Worm (Caenorhabditis elegans) whole organism, late embryonic: ENCODE results near the gene npp-22.

Source experiments
- C08G9.2 ChIP-seq: sonication (generic microtip); optimal IDR thresholded peaks from 2 replicates; lab custom pipeline; 2016; ENCODE audit warnings: mild to moderate bottlenecking, missing genetic modification characterization, moderate library complexity, missing compliant biosample characterization
- C38D4.7 ChIP-seq: fragments of 200-800 bp; sonication (Bioruptor generic); optimal IDR thresholded peaks from 2 replicates; lab custom pipeline; 2018; ENCODE audit warnings: mild to moderate bottlenecking, missing genetic modification characterization, moderate library complexity, missing compliant biosample characterization
- F13H6.1 ChIP-seq: sonication (generic microtip); optimal IDR thresholded peaks from 2 replicates; lab custom pipeline; 2016; ENCODE audit warnings: missing genetic modification characterization, missing compliant biosample characterization
- K02D7.2 ChIP-seq: sonication (generic microtip); optimal IDR thresholded peaks from 2 replicates; lab custom pipeline; 2017; ENCODE audit warnings: mild to moderate bottlenecking, missing genetic modification characterization, missing compliant biosample characterization
- T23F11.4 ChIP-seq: fragments of 200-800 bp; sonication (Bioruptor generic); optimal IDR thresholded peaks from 2 replicates; lab custom pipeline; 2018; ENCODE audit warnings: mild to moderate bottlenecking, missing genetic modification characterization, missing compliant biosample characterization
- ama-1 ChIP-seq: fragments of 150-350 bp; optimal IDR thresholded peaks from 2 replicates; lab custom pipeline; 2014
- ceh-14 ChIP-seq: sonication (generic microtip); optimal IDR thresholded peaks from 2 replicates; lab custom pipeline; 2016; ENCODE audit warnings: missing genotype, missing genetic modification characterization, missing compliant biosample characterization
- ceh-19 ChIP-seq: fragments of 200-800 bp; sonication (Bioruptor generic); optimal IDR thresholded peaks from 2 replicates; lab custom pipeline; 2018; ENCODE audit warnings: mild to moderate bottlenecking, missing genetic modification characterization, missing compliant biosample characterization
- ceh-2 ChIP-seq: sonication (generic microtip); optimal IDR thresholded peaks from 2 replicates; lab custom pipeline; 2016; ENCODE audit warnings: missing genotype, missing genetic modification characterization, missing compliant biosample characterization
- ceh-22 ChIP-seq: sonication (generic microtip); optimal IDR thresholded peaks from 2 replicates; lab custom pipeline; 2017; ENCODE audit warnings: missing biosample characterization, missing genetic modification characterization
- ceh-24 ChIP-seq: sonication (generic microtip); optimal IDR thresholded peaks from 2 replicates; lab custom pipeline; 2016; ENCODE audit warnings: mild to moderate bottlenecking, missing genetic modification characterization, missing compliant biosample characterization
- ceh-31 ChIP-seq: sonication (generic microtip); optimal IDR thresholded peaks from 2 replicates; lab custom pipeline; 2016; ENCODE audit warnings: missing genetic modification characterization, missing compliant biosample characterization
- ceh-34 ChIP-seq: sonication (generic microtip); optimal IDR thresholded peaks from 2 replicates; lab custom pipeline; 2016; ENCODE audit warnings: mild to moderate bottlenecking, missing genetic modification characterization, missing compliant biosample characterization
- ceh-45 ChIP-seq: fragments of 200-800 bp; sonication (Bioruptor generic); IDR thresholded peaks from 2 replicates; pipeline ENCODE4 v1.3.6; 2022; ENCODE audit warnings: missing genetic modification reagents, missing genetic modification characterization, missing compliant biosample characterization
- ceh-6 ChIP-seq: fragments of 200-800 bp; sonication (Bioruptor generic); optimal IDR thresholded peaks from 2 replicates; lab custom pipeline; 2018; ENCODE audit warnings: mild to moderate bottlenecking, missing genetic modification characterization, missing compliant biosample characterization
- ceh-9 ChIP-seq: sonication (generic microtip); optimal IDR thresholded peaks from 2 replicates; lab custom pipeline; 2016; ENCODE audit warnings: mild to moderate bottlenecking, missing genetic modification characterization, inconsistent platforms, missing compliant biosample characterization
- che-1 ChIP-seq: sonication (generic microtip); optimal IDR thresholded peaks from 2 replicates; lab custom pipeline; 2016; ENCODE audit warnings: mild to moderate bottlenecking, missing genetic modification characterization, missing compliant biosample characterization
- ets-4 ChIP-seq: sonication (generic microtip); optimal IDR thresholded peaks from 2 replicates; lab custom pipeline; 2016; ENCODE audit warnings: missing genetic modification characterization, missing compliant biosample characterization
- eyg-1 ChIP-seq: sonication (generic microtip); optimal IDR thresholded peaks from 2 replicates; lab custom pipeline; 2016; ENCODE audit warnings: missing genotype, missing genetic modification characterization, missing compliant biosample characterization
- fax-1 ChIP-seq: sonication (generic microtip); optimal IDR thresholded peaks from 2 replicates; lab custom pipeline; 2016; ENCODE audit warnings: missing genotype, missing genetic modification characterization, missing compliant biosample characterization
- fkh-6 ChIP-seq: sonication (generic microtip); optimal IDR thresholded peaks from 2 replicates; lab custom pipeline; 2016; ENCODE audit warnings: missing genetic modification characterization, missing compliant biosample characterization
- gmeb-2 ChIP-seq: sonication (generic microtip); optimal IDR thresholded peaks from 2 replicates; lab custom pipeline; 2016; ENCODE audit warnings: missing genetic modification characterization, inconsistent platforms, missing compliant biosample characterization
- hlh-13 ChIP-seq: fragments of 200-800 bp; sonication (Bioruptor generic); optimal IDR thresholded peaks from 2 replicates; lab custom pipeline; 2018; ENCODE audit warnings: mild to moderate bottlenecking, missing genetic modification characterization, missing compliant biosample characterization
- hlh-15 ChIP-seq: sonication (generic microtip); optimal IDR thresholded peaks from 2 replicates; lab custom pipeline; 2016; ENCODE audit warnings: missing genetic modification characterization, missing compliant biosample characterization
- hlh-30 ChIP-seq: sonication (generic microtip); optimal IDR thresholded peaks from 2 replicates; lab custom pipeline; 2017; ENCODE audit warnings: antibody characterized with exemption, missing genetic modification characterization, missing compliant biosample characterization; ENCODE audit not compliant: insufficient read depth
- hlh-6 ChIP-seq: sonication (generic microtip); optimal IDR thresholded peaks from 2 replicates; lab custom pipeline; 2016; ENCODE audit warnings: missing genotype, missing genetic modification characterization, missing compliant biosample characterization
- hlh-8 ChIP-seq: sonication (generic microtip); optimal IDR thresholded peaks from 2 replicates; lab custom pipeline; 2016; ENCODE audit warnings: missing genotype, missing genetic modification characterization, missing compliant biosample characterization
- lin-11 ChIP-seq: fragments of 200-800 bp; sonication (Bioruptor generic); optimal IDR thresholded peaks from 2 replicates; lab custom pipeline; 2018; ENCODE audit warnings: mild to moderate bottlenecking, missing genetic modification characterization, missing compliant biosample characterization
- madf-2 ChIP-seq: sonication (generic microtip); optimal IDR thresholded peaks from 2 replicates; lab custom pipeline; 2017; ENCODE audit warnings: missing genetic modification characterization, missing compliant biosample characterization
- mec-3 ChIP-seq: sonication (generic microtip); optimal IDR thresholded peaks from 2 replicates; lab custom pipeline; 2016; ENCODE audit warnings: borderline replicate concordance, missing genetic modification characterization, missing compliant biosample characterization
- nfya-1 ChIP-seq: sonication (generic microtip); optimal IDR thresholded peaks from 2 replicates; lab custom pipeline; 2017; ENCODE audit warnings: missing genetic modification characterization, mild to moderate bottlenecking, missing compliant biosample characterization, antibody characterized with exemption, moderate library complexity
- nhr-232 ChIP-seq: sonication (generic microtip); optimal IDR thresholded peaks from 2 replicates; lab custom pipeline; 2016; ENCODE audit warnings: missing genetic modification characterization, missing compliant biosample characterization
- odd-2 ChIP-seq: sonication (generic microtip); optimal IDR thresholded peaks from 2 replicates; lab custom pipeline; 2017; ENCODE audit warnings: antibody characterized with exemption, mild to moderate bottlenecking, missing genetic modification characterization, missing compliant biosample characterization
- pax-1 ChIP-seq: fragments of 150-350 bp; optimal IDR thresholded peaks from 2 replicates; lab custom pipeline; 2014; ENCODE audit warnings: missing biosample characterization, missing genetic modification characterization
- pha-2 ChIP-seq: sonication (generic microtip); optimal IDR thresholded peaks from 2 replicates; lab custom pipeline; 2017; ENCODE audit warnings: mild to moderate bottlenecking, missing genetic modification characterization, missing compliant biosample characterization
- ref-2 ChIP-seq: sonication (generic microtip); optimal IDR thresholded peaks from 2 replicates; lab custom pipeline; 2016; ENCODE audit warnings: missing genetic modification characterization, missing compliant biosample characterization
- rnt-1 ChIP-seq: sonication (generic microtip); optimal IDR thresholded peaks from 2 replicates; lab custom pipeline; 2016; ENCODE audit warnings: missing genetic modification characterization, missing compliant biosample characterization
- sdc-2 ChIP-seq: sonication (generic microtip); optimal IDR thresholded peaks from 2 replicates; lab custom pipeline; 2016; ENCODE audit warnings: missing genotype, missing genetic modification characterization, missing compliant biosample characterization
- sox-2 ChIP-seq: fragments of 200-800 bp; sonication (Bioruptor generic); IDR thresholded peaks from 2 replicates; pipeline ENCODE4 v1.3.6; 2022; ENCODE audit warnings: missing genetic modification reagents, missing genetic modification characterization, missing compliant biosample characterization
- sox-4 ChIP-seq: sonication (generic microtip); optimal IDR thresholded peaks from 2 replicates; lab custom pipeline; 2017; ENCODE audit warnings: mild to moderate bottlenecking, missing genetic modification characterization, inconsistent platforms, missing compliant biosample characterization
- syd-9 ChIP-seq: sonication (generic microtip); optimal IDR thresholded peaks from 2 replicates; lab custom pipeline; 2016; ENCODE audit warnings: mild to moderate bottlenecking, missing genetic modification characterization, moderate library complexity, missing compliant biosample characterization
- tbx-7 ChIP-seq: sonication (generic microtip); optimal IDR thresholded peaks from 2 replicates; lab custom pipeline; 2016; ENCODE audit warnings: missing genotype, missing genetic modification characterization, missing compliant biosample characterization
- ttx-3 ChIP-seq: sonication (generic microtip); optimal IDR thresholded peaks from 2 replicates; lab custom pipeline; 2016; ENCODE audit warnings: missing genetic modification reagents, missing genetic modification characterization, missing compliant biosample characterization
- unc-3 ChIP-seq, 2 experiments: fragments of 200-800 bp in 1 of 2; sonication (Bioruptor generic) in 1 of 2; sonication (generic microtip) in 1 of 2; conservative IDR thresholded peaks in 1 of 2; optimal IDR thresholded peaks in 1 of 2; 2 replicates each; pipeline versions ENCODE4 v1.3.6 to Lab custom; 2016 to 2022; ENCODE audit warnings: missing compliant biosample characterization in 2 of 2, missing genetic modification characterization in 2 of 2, missing genetic modification reagents in 1 of 2
- unc-42 ChIP-seq: sonication (generic microtip); optimal IDR thresholded peaks from 2 replicates; lab custom pipeline; 2016; ENCODE audit warnings: missing genotype, missing genetic modification characterization, missing compliant biosample characterization
- unc-55 ChIP-seq: sonication (generic microtip); optimal IDR thresholded peaks from 2 replicates; lab custom pipeline; 2017; ENCODE audit warnings: missing biosample characterization, missing genetic modification reagents, missing genetic modification characterization
- unc-86 ChIP-seq: sonication (generic microtip); optimal IDR thresholded peaks from 2 replicates; lab custom pipeline; 2016; ENCODE audit warnings: missing genetic modification characterization, missing compliant biosample characterization
- ztf-16 ChIP-seq: sonication (generic microtip); optimal IDR thresholded peaks from 2 replicates; lab custom pipeline; 2017; ENCODE audit warnings: missing genetic modification characterization, missing compliant biosample characterization

npp-22 gene

ce11 chrV:11733460-11733859 lies at the start of gene npp-22:
npp-22 (minus strand) TSS chrV:11733472.
- TF ChIP-seq mec-3 (tag; lab: Kevin White, UChicago) (no peak), che-1 (tag; lab: Kevin White, UChicago) (no peak), ceh-31 (peak; percentile 14), rnt-1 (tag; lab: Kevin White, UChicago) (no peak), unc-42 (tag; lab: Kevin White, UChicago) (peak; percentile 30), eyg-1 (tag; lab: Kevin White, UChicago) (no peak), unc-55 (GFP tag; lab: Kevin White, UChicago) (peak; percentile 9), ceh-2 (tag; lab: Kevin White, UChicago) (no peak), hlh-6 (tag; lab: Kevin White, UChicago) (no peak), pha-2 (no peak), ref-2 (no peak), C08G9.2 (no peak), T23F11.4 (GFP tag; lab: Kevin White, UChicago) (no peak), madf-2 (no peak), lin-11 (tag; lab: Kevin White, UChicago) (no peak)

DNA sequence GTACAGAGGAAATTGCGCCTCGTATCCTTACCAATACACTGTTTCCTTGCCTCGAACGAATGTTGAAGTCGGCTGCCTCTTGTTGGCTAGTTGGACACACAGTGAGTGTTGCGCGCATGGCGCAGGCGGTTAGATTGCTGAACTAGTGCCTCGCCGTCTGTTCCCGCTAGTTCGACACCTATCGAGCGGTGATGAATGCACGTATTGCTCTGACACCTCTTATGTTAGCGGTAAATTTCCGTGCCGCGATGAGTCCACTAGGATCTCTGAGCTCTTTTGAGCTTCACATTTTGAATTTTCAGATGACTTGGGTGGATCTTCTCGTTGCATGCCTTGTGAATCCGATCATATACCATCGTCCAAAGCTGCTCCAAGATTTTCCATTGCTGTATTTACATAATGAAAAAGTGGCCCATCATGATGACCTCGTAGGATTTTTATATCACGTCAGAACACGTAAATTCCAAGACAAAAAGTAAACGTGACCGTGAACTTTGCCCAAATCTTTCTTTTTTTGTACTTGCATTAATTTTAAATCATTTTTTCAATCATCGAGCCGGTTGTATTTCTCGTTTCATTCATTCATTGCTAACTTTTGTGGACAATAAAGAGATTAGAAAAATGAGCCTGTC lies 49.7 kb upstream of the npp-22 start, which contains the start of gene F55A11.11:
Gene F55A11.11 (plus strand): TSS at position 341 of the 632 bp plus-strand sequence.
- TF ChIP-seq ceh-34 (tag; lab: Kevin White, UChicago) (peak; percentile 92), sox-4 (tag; lab: Kevin White, UChicago) (peak; percentile 97), tbx-7 (tag; lab: Kevin White, UChicago) (peak; percentile 61), sox-2 (GFP tag; lab: Robert Waterston, UW) (peak; percentile 89), hlh-13 (GFP tag; lab: Kevin White, UChicago) (peak; percentile 94), nhr-232 (peak; percentile 93), eyg-1 (tag; lab: Kevin White, UChicago) (peak; percentile 89), pax-1 (tag; lab: Kevin White, UChicago) (no peak), ceh-24 (tag; lab: Kevin White, UChicago) (peak; percentile 88), K02D7.2 (tag; lab: Kevin White, UChicago) (peak; percentile 91), odd-2 (tag; lab: Kevin White, UChicago) (peak; percentile 56), ceh-31 (peak; percentile 85), F13H6.1 (tag; lab: Kevin White, UChicago) (peak; percentile 87), ceh-2 (tag; lab: Kevin White, UChicago) (peak; percentile 88), mec-3 (tag; lab: Kevin White, UChicago) (peak; percentile 80), ceh-45 (GFP tag; lab: Robert Waterston, UW) (peak; percentile 81; the same call in 1 of the 2 replicates), unc-86 (tag; lab: Kevin White, UChicago) (peak; percentile 85), sdc-2 (tag; lab: Kevin White, UChicago) (peak; percentile 87), ztf-16 (peak; percentile 94), unc-55 (GFP tag; lab: Kevin White, UChicago) (no peak), che-1 (tag; lab: Kevin White, UChicago) (peak; percentile 95), ama-1 (lab: Kevin White, UChicago) (no peak), fkh-6 (peak; percentile 94), C38D4.7 (peak; percentile 89), unc-3 (GFP tag; conservative IDR thresholded peaks at IDR 0.05; lab: Robert Waterston, UW) (peak; percentile 93), unc-3 (tag; optimal IDR thresholded peaks at IDR 0.05; lab: Kevin White, UChicago) (peak; percentile 92), T23F11.4 (GFP tag; lab: Kevin White, UChicago) (peak; percentile 92), hlh-8 (peak; percentile 85), ceh-19 (peak; percentile 96), ttx-3 (tag; lab: Kevin White, UChicago) (peak; percentile 82), ceh-22 (tag; lab: Kevin White, UChicago) (peak; percentile 44), ceh-9 (peak; percentile 88), syd-9 (tag; lab: Kevin White, UChicago) (peak; percentile 95), gmeb-2 (tag; lab: Kevin White, UChicago) (peak; percentile 94), ceh-14 (tag; lab: Kevin White, UChicago) (peak; percentile 94), hlh-15 (peak; percentile 90), ets-4 (tag; lab: Kevin White, UChicago) (peak; percentile 63), unc-42 (tag; lab: Kevin White, UChicago) (no peak), ceh-6 (GFP tag; lab: Kevin White, UChicago) (peak; percentile 96), hlh-30 (tag; lab: Kevin White, UChicago) (peak; percentile 59), fax-1 (tag; lab: Kevin White, UChicago) (peak; percentile 88), nfya-1 (tag; lab: Kevin White, UChicago) (peak; percentile 81), hlh-6 (tag; lab: Kevin White, UChicago) (peak; percentile 93)
